Worm (Caenorhabditis elegans): ENCODE results near the gene Y19D2B.2.
"Not testable (repeated sequence)": the region's sequence is repeated elsewhere in the genome, so short reads cannot be mapped to it uniquely, and the experiment has no call there.

The Y19D2B.2 gene

DNA sequence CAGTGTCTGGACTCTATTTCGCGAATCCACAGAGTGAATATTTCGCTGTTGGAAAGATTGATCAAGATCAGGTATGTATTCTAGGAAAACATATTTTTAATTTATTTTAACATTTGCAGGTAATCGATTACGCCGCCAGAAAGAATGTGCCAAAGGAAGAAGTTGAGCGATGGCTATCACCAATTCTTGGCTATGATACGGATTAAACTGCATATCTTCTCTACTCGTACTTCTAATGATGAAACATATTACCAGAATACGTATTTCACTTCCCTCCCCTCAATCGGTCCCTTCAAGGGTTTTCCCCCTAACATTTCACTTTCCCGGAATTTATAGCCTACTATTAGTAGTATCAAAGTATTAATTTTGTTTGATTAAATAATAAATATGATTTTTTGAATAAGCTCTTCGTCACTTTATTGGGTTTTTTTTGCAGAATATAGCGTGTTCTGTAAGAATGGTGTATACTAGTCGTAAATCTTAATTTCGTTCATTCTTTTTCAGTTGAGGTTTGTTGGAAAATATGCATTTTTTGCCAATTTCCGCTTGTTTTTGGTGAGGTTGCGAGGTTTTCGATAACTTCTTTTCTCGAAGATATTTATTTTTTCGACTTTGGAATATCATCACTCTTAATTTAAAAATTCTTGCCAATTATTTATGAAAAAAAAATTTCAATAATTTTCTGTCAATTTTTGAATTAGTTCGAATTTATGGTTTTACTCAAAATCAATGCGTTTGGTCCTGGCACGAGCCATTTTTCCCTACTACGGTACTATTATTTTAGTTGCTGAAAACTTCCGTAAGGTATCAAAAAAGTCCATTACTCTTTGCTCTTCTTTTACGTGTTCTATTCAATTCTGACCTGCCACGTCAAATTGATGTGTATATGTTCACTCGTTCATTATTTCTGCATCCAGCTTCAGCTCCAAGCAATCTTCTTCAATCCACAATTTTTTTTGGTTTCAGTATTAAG is 6.9 kb downstream of the Y19D2B.2 start:
- no peak for TF ChIP-seq tra-4 (tag; optimal IDR thresholded peaks at IDR 0.05)
- no peak for TF ChIP-seq tbx-11 (GFP tag; IDR thresholded peaks at IDR 0.05)
- no peak for TF ChIP-seq F13C5.2 (tag; optimal IDR thresholded peaks at IDR 0.05)
- TF ChIP-seq hmg-4 (GFP tag; optimal IDR thresholded peaks at IDR 0.05): no peak
- no peak for TF ChIP-seq tbx-37 (GFP tag; conservative IDR thresholded peaks at IDR 0.05)
- TF ChIP-seq aly-1 (tag; optimal IDR thresholded peaks at IDR 0.05): no peak
- TF ChIP-seq pes-1 (GFP tag; IDR thresholded peaks at IDR 0.05): no peak
- TF ChIP-seq hnd-1 (tag; optimal IDR thresholded peaks at IDR 0.05): no peak
- TF ChIP-seq ama-1 (optimal IDR thresholded peaks at IDR 0.05): no peak

- TF ChIP-seq hnd-1 (tag; optimal IDR thresholded peaks at IDR 0.05) (no peak), scrt-1 (GFP tag; IDR thresholded peaks at IDR 0.05) (no peak), ets-7 (tag; optimal IDR thresholded peaks at IDR 0.05) (no peak), tra-4 (tag; optimal IDR thresholded peaks at IDR 0.05) (no peak)
Measured at ce11 chrII:10932305-10932704, 8.3 kb downstream of the Y19D2B.2 start.

- no peak for TF ChIP-seq B0310.2 (tag; optimal IDR thresholded peaks at IDR 0.05)
- no peak for TF ChIP-seq tbx-37 (GFP tag; conservative IDR thresholded peaks at IDR 0.05)
- no peak for TF ChIP-seq pes-1 (GFP tag; IDR thresholded peaks at IDR 0.05)
- TF ChIP-seq tbx-11 (GFP tag; IDR thresholded peaks at IDR 0.05): no peak
- no peak for TF ChIP-seq hmg-4 (GFP tag; optimal IDR thresholded peaks at IDR 0.05)
- TF ChIP-seq sea-1 (GFP tag; conservative IDR thresholded peaks at IDR 0.05): no peak
- TF ChIP-seq hnd-1 (tag; optimal IDR thresholded peaks at IDR 0.05): no peak
Measured at ce11 chrII:10933948-10934722, 10.1 kb downstream of the Y19D2B.2 start.

- TF ChIP-seq ama-1 (optimal IDR thresholded peaks at IDR 0.05) (no peak), B0310.2 (tag; optimal IDR thresholded peaks at IDR 0.05) (no peak), tbx-11 (GFP tag; IDR thresholded peaks at IDR 0.05) (no peak), scrt-1 (GFP tag; IDR thresholded peaks at IDR 0.05) (no peak), hnd-1 (tag; optimal IDR thresholded peaks at IDR 0.05) (no peak), sea-1 (GFP tag; conservative IDR thresholded peaks at IDR 0.05) (no peak), hmbx-1 (tag; optimal IDR thresholded peaks at IDR 0.05) (no peak), ceh-13 (GFP tag; optimal IDR thresholded peaks at IDR 0.05) (no peak)
Measured at ce11 chrII:10934786-10935185, 10.7 kb downstream of the Y19D2B.2 start, which contains the start of gene R03D7.2. Gene R03D7.2, minus strand, starts transcription at chrII:10935184.

- TF ChIP-seq scrt-1 (GFP tag; IDR thresholded peaks at IDR 0.05): no peak
- no peak for TF ChIP-seq tbx-37 (GFP tag; conservative IDR thresholded peaks at IDR 0.05)
- TF ChIP-seq aly-1 (tag; optimal IDR thresholded peaks at IDR 0.05): no peak
- TF ChIP-seq B0310.2 (tag; optimal IDR thresholded peaks at IDR 0.05): no peak
- TF ChIP-seq hnd-1 (tag; optimal IDR thresholded peaks at IDR 0.05): no peak
- TF ChIP-seq F13C5.2 (tag; optimal IDR thresholded peaks at IDR 0.05): no peak
- no peak for TF ChIP-seq ceh-13 (GFP tag; optimal IDR thresholded peaks at IDR 0.05)
- no peak for TF ChIP-seq hmbx-1 (tag; optimal IDR thresholded peaks at IDR 0.05)
- TF ChIP-seq ceh-36 (tag; optimal IDR thresholded peaks at IDR 0.05): no peak
- TF ChIP-seq sea-1 (GFP tag; conservative IDR thresholded peaks at IDR 0.05): no peak
- TF ChIP-seq hmg-4 (GFP tag; optimal IDR thresholded peaks at IDR 0.05): no peak
Measured at ce11 chrII:10935336-10935735, 11.3 kb downstream of the Y19D2B.2 start.

ce11 chrII:10941918-10942317 is 17.9 kb downstream of the Y19D2B.2 start, which contains the start of gene R03D7.15:
Gene R03D7.15, plus strand, starts transcription at chrII:10942216.
- TF ChIP-seq ceh-13 (GFP tag; optimal IDR thresholded peaks at IDR 0.05); F13C5.2 (tag; optimal IDR thresholded peaks at IDR 0.05); hmbx-1 (tag; optimal IDR thresholded peaks at IDR 0.05): not testable (repeated sequence)

DNA sequence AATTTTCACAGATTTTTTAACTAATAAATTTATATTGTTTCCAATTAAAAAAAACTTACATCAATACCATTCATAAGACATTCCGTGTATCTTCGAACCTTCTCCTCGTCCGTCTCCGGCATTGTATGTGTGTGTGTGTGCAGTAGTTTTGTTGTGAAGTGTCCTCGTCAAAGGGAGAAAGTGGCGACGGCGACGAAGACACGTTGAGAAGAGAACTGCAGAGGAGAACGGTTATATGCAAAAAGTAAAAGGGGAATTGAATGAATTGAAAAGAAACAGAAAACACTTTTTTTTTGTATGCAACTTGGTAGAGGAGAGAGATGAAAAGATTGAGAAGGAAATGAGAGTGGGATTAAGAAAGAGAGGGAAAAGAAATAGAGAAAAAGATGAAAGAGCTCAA is 21.4 kb downstream of the Y19D2B.2 start:
- no peak for TF ChIP-seq hmg-4 (GFP tag; optimal IDR thresholded peaks at IDR 0.05)
- no peak for TF ChIP-seq hnd-1 (tag; optimal IDR thresholded peaks at IDR 0.05)
- TF ChIP-seq hmbx-1 (tag; optimal IDR thresholded peaks at IDR 0.05): no peak
- TF ChIP-seq ama-1 (optimal IDR thresholded peaks at IDR 0.05): no peak
- TF ChIP-seq aly-1 (tag; optimal IDR thresholded peaks at IDR 0.05): no peak
- TF ChIP-seq scrt-1 (GFP tag; IDR thresholded peaks at IDR 0.05): no peak
- no peak for TF ChIP-seq F13C5.2 (tag; optimal IDR thresholded peaks at IDR 0.05)
- TF ChIP-seq ceh-13 (GFP tag; optimal IDR thresholded peaks at IDR 0.05): no peak
- no peak for TF ChIP-seq ceh-36 (tag; optimal IDR thresholded peaks at IDR 0.05)
- no peak for TF ChIP-seq pes-1 (GFP tag; IDR thresholded peaks at IDR 0.05)
- TF ChIP-seq tra-4 (tag; optimal IDR thresholded peaks at IDR 0.05): no peak
- TF ChIP-seq flt-1 (GFP tag; IDR thresholded peaks at IDR 0.05): no peak
- TF ChIP-seq ets-7 (tag; optimal IDR thresholded peaks at IDR 0.05): no peak
- TF ChIP-seq tbx-11 (GFP tag; IDR thresholded peaks at IDR 0.05): no peak
- no peak for TF ChIP-seq sea-1 (GFP tag; conservative IDR thresholded peaks at IDR 0.05)
- TF ChIP-seq B0310.2 (tag; optimal IDR thresholded peaks at IDR 0.05): no peak
- TF ChIP-seq tbx-37 (GFP tag; conservative IDR thresholded peaks at IDR 0.05): no peak
